Worm (Caenorhabditis elegans): ENCODE data around the gene F49F1.17.

- TF ChIP-seq unc-62 (GFP tag; optimal IDR thresholded peaks at IDR 0.05 in 1 of 2) (no peak), unc-62 (tag; optimal IDR thresholded peaks at IDR 0.05) (no peak), skn-1 (tag; optimal IDR thresholded peaks at IDR 0.05) (no peak), aly-2 (tag; optimal IDR thresholded peaks at IDR 0.05) (no peak), mep-1 (tag; optimal IDR thresholded peaks at IDR 0.05) (no peak), lim-7 (GFP tag; IDR thresholded peaks at IDR 0.05) (no peak), dpl-1 (GFP tag; optimal IDR thresholded peaks at IDR 0.05) (no peak), F10B5.3 (tag; optimal IDR thresholded peaks at IDR 0.05) (no peak), lsy-2 (tag; optimal IDR thresholded peaks at IDR 0.05) (no peak), ztf-11 (tag; optimal IDR thresholded peaks at IDR 0.05) (no peak), R02D3.7 (tag; optimal IDR thresholded peaks at IDR 0.05) (no peak), snpc-4 (tag; optimal IDR thresholded peaks at IDR 0.05) (no peak), nhr-237 (tag; optimal IDR thresholded peaks at IDR 0.05) (no peak)
Observed at ce11 chrIV:4137472-4137871, 1.8 kb upstream of the F49F1.17 start, which contains the start of gene F49F1.9.
